Worm (Caenorhabditis elegans): Measurements from ENCODE around the gene nmy-1.
A peak's percentile ranks its signal among the peaks of the same experiment; 100 is the strongest.

- TF ChIP-seq elt-1 (tag; optimal IDR thresholded peaks at IDR 0.05; ENCODE audit: borderline replicate concordance, insufficient read depth) = no peak
- TF ChIP-seq cnd-1 (tag; optimal IDR thresholded peaks at IDR 0.05) = peak; percentile 74
- TF ChIP-seq blmp-1 (tag; optimal IDR thresholded peaks at IDR 0.05) = no peak
- TF ChIP-seq elt-3 (tag; optimal IDR thresholded peaks at IDR 0.05) = no peak
- peak; percentile 24 for TF ChIP-seq hlh-1 (tag; optimal IDR thresholded peaks at IDR 0.05)
- TF ChIP-seq snpc-4 (tag; optimal IDR thresholded peaks at IDR 0.05) = no peak
- no peak for TF ChIP-seq pha-4 (tag; optimal IDR thresholded peaks at IDR 0.05)
- no peak for TF ChIP-seq unc-39 (tag; optimal IDR thresholded peaks at IDR 0.05)
- no peak for TF ChIP-seq ceh-43 (GFP tag; optimal IDR thresholded peaks at IDR 0.05)
- no peak for TF ChIP-seq nhr-28 (tag; optimal IDR thresholded peaks at IDR 0.05)
- peak; percentile 22 for TF ChIP-seq unc-62 (GFP tag; optimal IDR thresholded peaks at IDR 0.05)
These were observed 23.9 kb upstream of the nmy-1 start, which contains the start of gene vang-1 for ce11 chrX:2885318-2885908.

Measured in whole organism, mixed stage, embryonic.